Worm (Caenorhabditis elegans): ENCODE results near the gene R07H5.11.

The R07H5.11 gene

ce11 chrIV:11211547-11211946 lies 9.0 kb downstream of the R07H5.11 start:
- TF ChIP-seq lin-15B (tag; optimal IDR thresholded peaks at IDR 0.05) (no peak), nhr-71 (tag; optimal IDR thresholded peaks at IDR 0.05) (no peak), egl-27 (tag; optimal IDR thresholded peaks at IDR 0.05) (no peak), jun-1 (tag; optimal IDR thresholded peaks at IDR 0.05) (no peak), dpl-1 (GFP tag; optimal IDR thresholded peaks at IDR 0.05) (no peak), nhr-11 (tag; optimal IDR thresholded peaks at IDR 0.05) (no peak), efl-3 (GFP tag; optimal IDR thresholded peaks at IDR 0.05) (no peak), unc-30 (tag; optimal IDR thresholded peaks at IDR 0.05) (no peak), C04F5.9 (tag; optimal IDR thresholded peaks at IDR 0.05) (no peak), nhr-28 (tag; optimal IDR thresholded peaks at IDR 0.05) (no peak), nhr-20 (tag; optimal IDR thresholded peaks at IDR 0.05) (peak; percentile 23), blmp-1 (tag; optimal IDR thresholded peaks at IDR 0.05) (peak; percentile 52), swsn-7 (tag; optimal IDR thresholded peaks at IDR 0.05) (no peak), grh-1 (GFP tag; IDR thresholded peaks at IDR 0.05) (no peak), C34B4.2 (tag; optimal IDR thresholded peaks at IDR 0.05) (no peak), sox-4 (tag; optimal IDR thresholded peaks at IDR 0.05) (no peak), nhr-76 (tag; optimal IDR thresholded peaks at IDR 0.05) (no peak), isw-1 (GFP tag; IDR thresholded peaks at IDR 0.05) (no peak), nhr-237 (tag; optimal IDR thresholded peaks at IDR 0.05) (no peak), fkh-4 (tag; optimal IDR thresholded peaks at IDR 0.05; ENCODE audit: borderline replicate concordance) (no peak), F16B12.6 (tag; optimal IDR thresholded peaks at IDR 0.05) (no peak), aly-2 (tag; optimal IDR thresholded peaks at IDR 0.05) (no peak), ztf-11 (tag; optimal IDR thresholded peaks at IDR 0.05) (no peak), alr-1 (tag; optimal IDR thresholded peaks at IDR 0.05; ENCODE audit: borderline replicate concordance) (no peak), nhr-19 (GFP tag; conservative IDR thresholded peaks at IDR 0.05) (no peak), skn-1 (tag; optimal IDR thresholded peaks at IDR 0.05) (no peak), lin-35 (GFP tag; optimal IDR thresholded peaks at IDR 0.05) (peak in 1 of 2 experiments; percentile 29), zag-1 (tag; optimal IDR thresholded peaks at IDR 0.05) (no peak), unc-130 (tag; optimal IDR thresholded peaks at IDR 0.05) (peak; percentile 21), Y116A8C.19 (tag; optimal IDR thresholded peaks at IDR 0.05; ENCODE audit: borderline replicate concordance) (no peak), tbx-2 (tag; optimal IDR thresholded peaks at IDR 0.05) (no peak), snpc-4 (tag; optimal IDR thresholded peaks at IDR 0.05) (no peak), ces-1 (GFP tag; optimal IDR thresholded peaks at IDR 0.05) (no peak), snu-23 (GFP tag; optimal IDR thresholded peaks at IDR 0.05) (peak; percentile 13), lsy-2 (tag; optimal IDR thresholded peaks at IDR 0.05) (no peak), mef-2 (tag; optimal IDR thresholded peaks at IDR 0.05) (no peak), tlp-1 (tag; optimal IDR thresholded peaks at IDR 0.05) (peak; percentile 69), elt-3 (tag; optimal IDR thresholded peaks at IDR 0.05) (peak in 2 of 6 experiments; percentile 46 to 57), xbp-1 (tag; optimal IDR thresholded peaks at IDR 0.05) (no peak), aha-1 (tag; optimal IDR thresholded peaks at IDR 0.05) (no peak), efl-1 (optimal IDR thresholded peaks at IDR 0.05) (no peak), efl-1 (GFP tag; optimal IDR thresholded peaks at IDR 0.05 in 1 of 2) (no peak), ama-1 (optimal IDR thresholded peaks at IDR 0.05) (no peak), hlh-17 (GFP tag; optimal IDR thresholded peaks at IDR 0.05; ENCODE audit: borderline replicate concordance) (no peak), lir-3 (tag; optimal IDR thresholded peaks at IDR 0.05; ENCODE audit: poor library complexity) (no peak), ceh-82 (tag; optimal IDR thresholded peaks at IDR 0.05) (peak in 1 of 3 experiments; percentile 0), lin-13 (GFP tag; optimal IDR thresholded peaks at IDR 0.05) (no peak), nhr-12 (tag; optimal IDR thresholded peaks at IDR 0.05) (no peak), pqm-1 (tag; optimal IDR thresholded peaks at IDR 0.05) (no peak), irx-1 (tag; optimal IDR thresholded peaks at IDR 0.05) (no peak), nhr-84 (tag; optimal IDR thresholded peaks at IDR 0.05) (no peak), dsc-1 (tag; optimal IDR thresholded peaks at IDR 0.05) (no peak), pax-3 (tag; optimal IDR thresholded peaks at IDR 0.05) (no peak), sup-37 (GFP tag; optimal IDR thresholded peaks at IDR 0.05) (no peak), zip-4 (GFP tag; optimal IDR thresholded peaks at IDR 0.05) (no peak)
